Fruit fly (Drosophila melanogaster) whole organism, embryonic: ENCODE measurements around the gene Zaf1.

ENCODE experiments used
- Awh ChIP-seq: fragments of 200-800 bp; sonication (Bioruptor generic); IDR thresholded peaks from 2 replicates; pipeline ENCODE4, ENCODE4 v1.3.6; 2022; ENCODE audit warnings: missing biosample characterization, missing genetic modification characterization
- BEAF-32 ChIP-seq: fragments of 200-800 bp; sonication (Bioruptor generic); optimal IDR thresholded peaks from 3 replicates; lab custom pipeline; 2017; ENCODE audit warnings: missing biosample characterization, missing genetic modification characterization, mild to moderate bottlenecking, moderate library complexity, missing genetic modification reagents
- CG12104 ChIP-seq: fragments of 200-800 bp; sonication (Bioruptor generic); optimal IDR thresholded peaks from 3 replicates; lab custom pipeline; 2016; ENCODE audit warnings: missing biosample characterization, missing genetic modification characterization
- CG12391 ChIP-seq: fragments of 200-800 bp; sonication (Bioruptor generic); optimal IDR thresholded peaks from 3 replicates; lab custom pipeline; 2018; ENCODE audit warnings: missing biosample characterization, mild to moderate bottlenecking, missing genetic modification characterization, moderate library complexity
- CG14050 ChIP-seq: fragments of 200-800 bp; sonication (Bioruptor generic); IDR thresholded peaks from 3 replicates; pipeline ENCODE4 v1.3.6; 2022; ENCODE audit warnings: missing biosample characterization, missing genetic modification characterization
- CG14441 ChIP-seq: fragments of 200-800 bp; sonication (Bioruptor generic); IDR thresholded peaks from 2 replicates; pipeline ENCODE4 v1.3.6; 2022; ENCODE audit warnings: missing biosample characterization, missing genetic modification characterization
- CG14667 ChIP-seq: fragments of 200-800 bp; sonication (Bioruptor generic); IDR thresholded peaks from 2 replicates; pipeline ENCODE4 v1.3.6; 2022; ENCODE audit warnings: missing biosample characterization, missing genetic modification characterization
- CG15011 ChIP-seq: fragments of 200-800 bp; sonication (Bioruptor generic); optimal IDR thresholded peaks from 3 replicates; lab custom pipeline; 2018; ENCODE audit warnings: missing biosample characterization, mild to moderate bottlenecking, missing genetic modification characterization
- CG15269 ChIP-seq: fragments of 200-800 bp; sonication (Bioruptor generic); optimal IDR thresholded peaks from 2 replicates; lab custom pipeline; 2018; ENCODE audit warnings: missing biosample characterization, mild to moderate bottlenecking, missing genetic modification characterization, moderate library complexity
- CG15601 ChIP-seq: fragments of 200-800 bp; sonication (Bioruptor generic); optimal IDR thresholded peaks from 3 replicates; lab custom pipeline; 2019; ENCODE audit warnings: missing biosample characterization, mild to moderate bottlenecking, missing genetic modification characterization, moderate library complexity
- CG16813 ChIP-seq: fragments of 200-800 bp; sonication (Bioruptor generic); IDR thresholded peaks from 3 replicates; pipeline ENCODE4 v1.3.6; 2022; ENCODE audit warnings: missing biosample characterization, missing genetic modification characterization; ENCODE audit not compliant: partially characterized antibody
- CG16815 ChIP-seq: fragments of 200-800 bp; sonication (Bioruptor generic); optimal IDR thresholded peaks from 3 replicates; lab custom pipeline; 2017; ENCODE audit warnings: missing biosample characterization, mild to moderate bottlenecking, missing genetic modification characterization
- CG18011 ChIP-seq: fragments of 200-800 bp; sonication (Bioruptor generic); optimal IDR thresholded peaks from 2 replicates; lab custom pipeline; 2017; ENCODE audit warnings: missing biosample characterization, missing genetic modification characterization, mild to moderate bottlenecking, moderate library complexity, missing genotype
- CG18619 ChIP-seq: fragments of 200-800 bp; sonication (Bioruptor generic); optimal IDR thresholded peaks from 3 replicates; lab custom pipeline; 2017; ENCODE audit warnings: missing biosample characterization, mild to moderate bottlenecking, missing genetic modification characterization
- CG32767 ChIP-seq: fragments of 200-800 bp; sonication (Bioruptor generic); IDR thresholded peaks from 2 replicates; pipeline ENCODE4 v1.3.6; 2022; ENCODE audit warnings: missing biosample characterization, missing genetic modification characterization
- CG3281 ChIP-seq: fragments of 200-800 bp; sonication (Bioruptor generic); optimal IDR thresholded peaks from 3 replicates; lab custom pipeline; 2017; ENCODE audit warnings: missing biosample characterization, mild to moderate bottlenecking, missing genetic modification characterization
- CG34376 ChIP-seq: fragments of 200-800 bp; sonication (Bioruptor generic); optimal IDR thresholded peaks from 2 replicates; lab custom pipeline; 2018; ENCODE audit warnings: missing biosample characterization, mild to moderate bottlenecking, missing genetic modification characterization
- CG4360 ChIP-seq: fragments of 200-800 bp; sonication (Bioruptor generic); IDR thresholded peaks from 2 replicates; pipeline ENCODE4 v1.3.6; 2022; ENCODE audit warnings: missing biosample characterization, missing genetic modification characterization
- CG4730 ChIP-seq: fragments of 200-800 bp; sonication (Bioruptor generic); IDR thresholded peaks from 2 replicates; pipeline ENCODE4 v1.3.6; 2022; ENCODE audit warnings: missing biosample characterization, missing genetic modification characterization
- CG6854 ChIP-seq: fragments of 200-800 bp; sonication (Bioruptor generic); optimal IDR thresholded peaks from 3 replicates; lab custom pipeline; 2017; ENCODE audit warnings: missing biosample characterization, mild to moderate bottlenecking, missing genetic modification characterization
- CG7357 ChIP-seq: fragments of 200-800 bp; sonication (Bioruptor generic); IDR thresholded peaks from 3 replicates; pipeline ENCODE4 v1.3.6; 2022; ENCODE audit warnings: missing biosample characterization, missing genetic modification characterization
- CG7556 ChIP-seq: fragments of 200-800 bp; sonication (Bioruptor generic); optimal IDR thresholded peaks from 2 replicates; lab custom pipeline; 2017; ENCODE audit warnings: missing biosample characterization, mild to moderate bottlenecking, missing genetic modification characterization
- CG8089 ChIP-seq: fragments of 200-800 bp; sonication (Bioruptor generic); optimal IDR thresholded peaks from 3 replicates; lab custom pipeline; 2016; ENCODE audit warnings: missing biosample characterization, missing genetic modification characterization
- Dfd ChIP-seq, 2 experiments: fragments of >200 bp; optimal IDR thresholded peaks; 2 replicates each; lab custom pipeline; 2017; ENCODE audit warnings: missing biosample characterization in 2 of 2, missing genetic modification characterization in 2 of 2
- Dip3 ChIP-seq: fragments of 200-800 bp; sonication (Bioruptor generic); optimal IDR thresholded peaks from 3 replicates; lab custom pipeline; 2016; ENCODE audit warnings: missing biosample characterization, missing genetic modification characterization
- Elba2 ChIP-seq: fragments of 200-800 bp; sonication (Bioruptor generic); optimal IDR thresholded peaks from 3 replicates; lab custom pipeline; 2016; ENCODE audit warnings: missing biosample characterization, missing genetic modification characterization
- Gug ChIP-seq: fragments of 200-800 bp; sonication (Bioruptor generic); IDR thresholded peaks from 4 replicates; pipeline ENCODE4 v1.3.6; 2022; ENCODE audit warnings: missing biosample characterization, missing genetic modification characterization
- HHEX ChIP-seq: fragments of 200-800 bp; sonication (Bioruptor generic); optimal IDR thresholded peaks from 3 replicates; lab custom pipeline; 2017; ENCODE audit warnings: missing biosample characterization, mild to moderate bottlenecking, missing genetic modification characterization, missing genetic modification reagents
- Hr3 ChIP-seq: fragments of 200-800 bp; sonication (Bioruptor generic); optimal IDR thresholded peaks from 3 replicates; lab custom pipeline; 2016; ENCODE audit warnings: missing biosample characterization, missing genetic modification characterization
- MBD-R2 ChIP-seq: fragments of 200-800 bp; sonication (Bioruptor generic); IDR thresholded peaks from 2 replicates; pipeline ENCODE4 v1.3.6; 2022; ENCODE audit warnings: missing biosample characterization, missing genetic modification characterization
- MTF-1 ChIP-seq: fragments of 200-800 bp; sonication (Bioruptor generic); optimal IDR thresholded peaks from 2 replicates; lab custom pipeline; 2018; ENCODE audit warnings: missing biosample characterization, mild to moderate bottlenecking, missing genetic modification characterization, borderline replicate concordance
- Scr ChIP-seq: fragments of 200-800 bp; sonication (Bioruptor generic); IDR thresholded peaks from 2 replicates; pipeline ENCODE4 v1.3.6; 2022; ENCODE audit warnings: missing biosample characterization, missing genetic modification characterization; ENCODE audit not compliant: partially characterized antibody
- Stat92E ChIP-seq, 3 experiments: fragments of >200 bp in 2 of 3; fragments of 200-800 bp in 1 of 3; sonication (Bioruptor generic) in 1 of 3; optimal IDR thresholded peaks; 2 replicates each; lab custom pipeline; 2017 to 2019; ENCODE audit warnings: missing biosample characterization in 3 of 3, missing genetic modification characterization in 3 of 3, mild to moderate bottlenecking in 1 of 3, moderate library complexity in 1 of 3
- Taf1 ChIP-seq: fragments of 200-800 bp; sonication (Bioruptor generic); IDR thresholded peaks from 2 replicates; pipeline ENCODE4 v1.3.6; 2022; ENCODE audit warnings: missing biosample characterization, missing genetic modification characterization
- amos ChIP-seq: fragments of 200-800 bp; sonication (Bioruptor generic); IDR thresholded peaks from 2 replicates; pipeline ENCODE4 v1.3.6; 2022; ENCODE audit warnings: missing biosample characterization, missing genetic modification characterization; ENCODE audit not compliant: partially characterized antibody
- dmrt11E ChIP-seq: fragments of 200-800 bp; sonication (Bioruptor generic); optimal IDR thresholded peaks from 3 replicates; lab custom pipeline; 2018; ENCODE audit warnings: missing biosample characterization, mild to moderate bottlenecking, missing genetic modification characterization, moderate library complexity
- dpn ChIP-seq, 2 experiments: fragments of 200-800 bp; sonication (Bioruptor generic); optimal IDR thresholded peaks; 3 replicates each; lab custom pipeline; 2016; ENCODE audit warnings: missing biosample characterization in 2 of 2, missing genetic modification characterization in 2 of 2
- ems ChIP-seq: fragments of 200-800 bp; sonication (Bioruptor generic); optimal IDR thresholded peaks from 3 replicates; lab custom pipeline; 2016; ENCODE audit warnings: missing biosample characterization, missing genetic modification characterization
- eve ChIP-seq, 2 experiments: fragments of >200 bp; optimal IDR thresholded peaks; 2 replicates each; lab custom pipeline; 2017; ENCODE audit warnings: missing biosample characterization in 2 of 2, missing genetic modification characterization in 2 of 2
- gsb ChIP-seq: fragments of 200-800 bp; sonication (Bioruptor generic); IDR thresholded peaks from 2 replicates; pipeline ENCODE4 v1.3.6; 2022; ENCODE audit warnings: missing biosample characterization, missing genetic modification characterization
- gsb-n ChIP-seq: fragments of 200-800 bp; sonication (Bioruptor generic); optimal IDR thresholded peaks from 3 replicates; lab custom pipeline; 2018; ENCODE audit warnings: missing biosample characterization, mild to moderate bottlenecking, missing genetic modification characterization
- hbn ChIP-seq: fragments of 200-800 bp; sonication (Bioruptor generic); IDR thresholded peaks from 2 replicates; pipeline ENCODE4 v1.3.6; 2022; ENCODE audit warnings: missing biosample characterization, missing genetic modification characterization; ENCODE audit not compliant: partially characterized antibody
- jumu ChIP-seq: fragments of 200-800 bp; sonication (Bioruptor generic); optimal IDR thresholded peaks from 3 replicates; lab custom pipeline; 2016; ENCODE audit warnings: missing biosample characterization, missing genetic modification characterization
- ken ChIP-seq: fragments of 200-800 bp; sonication (Bioruptor generic); IDR thresholded peaks from 3 replicates; pipeline ENCODE4 v1.3.6; 2022; ENCODE audit warnings: missing biosample characterization, missing genetic modification characterization
- lab ChIP-seq: fragments of 200-800 bp; sonication (Bioruptor generic); optimal IDR thresholded peaks from 3 replicates; lab custom pipeline; 2017; ENCODE audit warnings: missing biosample characterization, missing genetic modification characterization, mild to moderate bottlenecking, moderate library complexity, missing genetic modification reagents
- luna ChIP-seq: fragments of 200-800 bp; sonication (Bioruptor generic); optimal IDR thresholded peaks from 2 replicates; lab custom pipeline; 2016; ENCODE audit warnings: missing biosample characterization, missing genetic modification characterization
- row ChIP-seq: fragments of 200-800 bp; sonication (Bioruptor generic); IDR thresholded peaks from 3 replicates; pipeline ENCODE4 v1.3.6; 2022; ENCODE audit warnings: missing biosample characterization, missing genetic modification characterization
- sens ChIP-seq: fragments of 200-800 bp; sonication (Bioruptor generic); peaks from one replicate; lab custom pipeline; 2016; ENCODE audit warnings: missing biosample characterization, missing genetic modification characterization
- slp2 ChIP-seq: fragments of 200-800 bp; sonication (Bioruptor generic); optimal IDR thresholded peaks from 2 replicates; lab custom pipeline; 2016; ENCODE audit warnings: missing biosample characterization, missing genetic modification characterization
- tx ChIP-seq: fragments of 200-800 bp; sonication (Bioruptor generic); optimal IDR thresholded peaks from 2 replicates; lab custom pipeline; 2016; ENCODE audit warnings: missing biosample characterization, missing genetic modification characterization

Gene Zaf1

dm6 chr3R:11656614-11657216, 31.3 kb upstream of the Zaf1 start (continued):
- TF ChIP-seq gsb-n (tag; lab: Kevin White, UChicago) (peak; percentile 95), CG7556 (peak; percentile 95), Elba2 (GFP tag; lab: Kevin White, UChicago) (no peak), CG6854 (GFP tag; lab: Kevin White, UChicago) (peak; percentile 91), gsb (GFP tag; lab: Robert Waterston, UW) (peak; percentile 95), CG16815 (GFP tag; lab: Kevin White, UChicago) (peak; percentile 89), slp2 (GFP tag; lab: Kevin White, UChicago) (peak; percentile 90), CG12104 (GFP tag; lab: Kevin White, UChicago) (peak; percentile 92), CG16813 (GFP tag; lab: Robert Waterston, UW) (no peak), jumu (GFP tag; lab: Kevin White, UChicago) (peak; percentile 93), CG4360 (GFP tag; lab: Robert Waterston, UW) (peak; percentile 78), MTF-1 (GFP tag; lab: Kevin White, UChicago) (peak; percentile 92), Dip3 (peak; percentile 96), Scr (GFP tag; lab: Robert Waterston, UW) (no peak), CG8089 (GFP tag; lab: Kevin White, UChicago) (peak; percentile 90), CG12391 (tag; lab: Kevin White, UChicago) (peak; percentile 98), eve (GFP tag; optimal IDR thresholded peaks at IDR 0.05; lab: Kevin White, UChicago) (peak in 1 of 2 experiments; percentile 97), Hr3 (peak; percentile 92), Awh (GFP tag; lab: Robert Waterston, UW) (peak; percentile 97), tx (GFP tag; lab: Kevin White, UChicago) (peak; percentile 93), CG7357 (GFP tag; lab: Robert Waterston, UW) (peak; percentile 91), CG3281 (GFP tag; lab: Kevin White, UChicago) (peak; percentile 95), ken (GFP tag; lab: Robert Waterston, UW) (peak; percentile 95), row (peak; percentile 97), CG15269 (tag; lab: Kevin White, UChicago) (peak; percentile 98), amos (GFP tag; lab: Robert Waterston, UW) (no peak), Stat92E (GFP tag; optimal IDR thresholded peaks at IDR 0.05; lab: Kevin White, UChicago) (peak in 1 of 3 experiments; percentile 71), Gug (GFP tag; lab: Robert Waterston, UW) (peak; percentile 94), Taf1 (GFP tag; lab: Robert Waterston, UW) (peak; percentile 91), lab (GFP tag; lab: Kevin White, UChicago) (peak; percentile 98), CG15011 (peak; percentile 90), CG18011 (GFP tag; lab: Kevin White, UChicago) (peak; percentile 86), ems (GFP tag; lab: Kevin White, UChicago) (peak; percentile 97), CG34376 (GFP tag; lab: Kevin White, UChicago) (peak; percentile 77), CG14667 (GFP tag; lab: Robert Waterston, UW) (peak; percentile 93), BEAF-32 (no peak), CG18619 (peak; percentile 94), CG14441 (GFP tag; lab: Robert Waterston, UW) (peak; percentile 97), hbn (GFP tag; lab: Robert Waterston, UW) (no peak; the same call in 1 of the 2 replicates), dpn (GFP tag; optimal IDR thresholded peaks at IDR 0.05; lab: Kevin White, UChicago) (peak; percentile 96 to 97), sens (GFP tag; lab: Kevin White, UChicago) (peak; percentile 99), CG32767 (peak; percentile 94), luna (peak; percentile 85), HHEX (GFP tag; lab: Kevin White, UChicago) (peak; percentile 97), CG4730 (peak; percentile 95), CG14050 (GFP tag; lab: Robert Waterston, UW) (peak; percentile 95), Dfd (GFP tag; optimal IDR thresholded peaks at IDR 0.05; lab: Kevin White, UChicago) (no peak), MBD-R2 (peak; percentile 94), CG15601 (tag; lab: Kevin White, UChicago) (peak; percentile 94), dmrt11E (tag; lab: Kevin White, UChicago) (peak; percentile 91)
